Worm (Caenorhabditis elegans) whole organism, late embryonic: Measurements from ENCODE around the gene spp-9.

ENCODE experiments used
- C08G9.2 ChIP-seq: sonication (generic microtip); optimal IDR thresholded peaks from 2 replicates; lab custom pipeline; 2016; ENCODE audit warnings: mild to moderate bottlenecking, missing genetic modification characterization, moderate library complexity, missing compliant biosample characterization
- T23F11.4 ChIP-seq: fragments of 200-800 bp; sonication (Bioruptor generic); optimal IDR thresholded peaks from 2 replicates; lab custom pipeline; 2018; ENCODE audit warnings: mild to moderate bottlenecking, missing genetic modification characterization, missing compliant biosample characterization
- ceh-19 ChIP-seq: fragments of 200-800 bp; sonication (Bioruptor generic); optimal IDR thresholded peaks from 2 replicates; lab custom pipeline; 2018; ENCODE audit warnings: mild to moderate bottlenecking, missing genetic modification characterization, missing compliant biosample characterization
- ceh-34 ChIP-seq: sonication (generic microtip); optimal IDR thresholded peaks from 2 replicates; lab custom pipeline; 2016; ENCODE audit warnings: mild to moderate bottlenecking, missing genetic modification characterization, missing compliant biosample characterization
- ceh-48 ChIP-seq: sonication (generic microtip); optimal IDR thresholded peaks from 2 replicates; lab custom pipeline; 2016; ENCODE audit warnings: missing genetic modification characterization, inconsistent platforms, missing compliant biosample characterization
- dmd-4 ChIP-seq: sonication (generic microtip); optimal IDR thresholded peaks from 2 replicates; lab custom pipeline; 2016; ENCODE audit warnings: borderline replicate concordance, missing genetic modification characterization, missing compliant biosample characterization
- dve-1 ChIP-seq: sonication (generic microtip); optimal IDR thresholded peaks from 2 replicates; lab custom pipeline; 2017; ENCODE audit warnings: antibody characterized with exemption, mild to moderate bottlenecking, missing genetic modification characterization, missing compliant biosample characterization
- fkh-6 ChIP-seq: sonication (generic microtip); optimal IDR thresholded peaks from 2 replicates; lab custom pipeline; 2016; ENCODE audit warnings: missing genetic modification characterization, missing compliant biosample characterization
- madf-2 ChIP-seq: sonication (generic microtip); optimal IDR thresholded peaks from 2 replicates; lab custom pipeline; 2017; ENCODE audit warnings: missing genetic modification characterization, missing compliant biosample characterization
- pat-9 ChIP-seq: fragments of 200-800 bp; sonication (Bioruptor generic); optimal IDR thresholded peaks from 2 replicates; lab custom pipeline; 2018; ENCODE audit warnings: mild to moderate bottlenecking, missing genetic modification characterization, moderate library complexity, missing compliant biosample characterization
- pqm-1 ChIP-seq: sonication (generic microtip); optimal IDR thresholded peaks from 2 replicates; lab custom pipeline; 2016; ENCODE audit warnings: missing genetic modification characterization, missing compliant biosample characterization
- unc-42 ChIP-seq: sonication (generic microtip); optimal IDR thresholded peaks from 2 replicates; lab custom pipeline; 2016; ENCODE audit warnings: missing genotype, missing genetic modification characterization, missing compliant biosample characterization
- zip-5 ChIP-seq: sonication (generic microtip); optimal IDR thresholded peaks from 2 replicates; lab custom pipeline; 2016; ENCODE audit warnings: missing genetic modification characterization, missing compliant biosample characterization

DNA sequence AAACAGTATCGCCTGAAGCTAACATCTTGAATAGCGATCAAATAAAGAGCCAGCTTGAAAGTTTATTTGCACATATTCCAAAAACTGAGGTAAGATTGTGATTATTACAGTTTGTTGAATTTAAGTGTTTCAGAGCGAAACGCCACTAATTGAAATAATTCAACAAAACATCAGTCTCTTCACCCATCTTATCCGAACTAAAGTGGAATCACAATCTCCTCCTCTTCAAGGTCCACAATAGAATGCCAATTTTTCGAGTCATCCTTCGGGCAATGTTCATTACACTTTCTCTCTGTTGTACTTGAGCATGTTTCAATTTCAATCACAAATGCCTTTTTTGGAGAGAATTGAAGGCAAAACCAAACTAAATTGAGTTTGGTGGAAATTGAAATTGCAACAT is 3.6 kb upstream of the spp-9 start:
- no peak for TF ChIP-seq unc-42 (tag; lab: Kevin White, UChicago)
- no peak for TF ChIP-seq C08G9.2
- TF ChIP-seq ceh-34 = no peak
- TF ChIP-seq pqm-1 (tag; lab: Kevin White, UChicago) = no peak
- TF ChIP-seq madf-2 (tag; lab: Kevin White, UChicago) = no peak
- TF ChIP-seq fkh-6 (tag; lab: Kevin White, UChicago) = no peak
- TF ChIP-seq zip-5 (tag; lab: Kevin White, UChicago) = no peak
- no peak for TF ChIP-seq dve-1 (tag; lab: Kevin White, UChicago)
- TF ChIP-seq pat-9 (tag; lab: Kevin White, UChicago) = no peak
- no peak for TF ChIP-seq ceh-19 (GFP tag; lab: Kevin White, UChicago)
- no peak for TF ChIP-seq dmd-4 (tag; lab: Kevin White, UChicago)
- TF ChIP-seq T23F11.4 (GFP tag; lab: Kevin White, UChicago) = no peak
- no peak for TF ChIP-seq ceh-48 (tag; lab: Kevin White, UChicago)
